Worm (Caenorhabditis elegans) whole organism, early embryonic: Measurements from ENCODE around the gene egl-15.
A peak's percentile ranks its signal among the peaks of the same experiment; 100 is the strongest.

ENCODE experiments used
- B0310.2 ChIP-seq: sonication (generic microtip); optimal IDR thresholded peaks from 2 replicates; lab custom pipeline; 2016; ENCODE audit warnings: mild to moderate bottlenecking, missing genetic modification characterization, missing compliant biosample characterization
- F13C5.2 ChIP-seq: sonication (generic microtip); optimal IDR thresholded peaks from 2 replicates; lab custom pipeline; 2017; ENCODE audit warnings: mild to moderate bottlenecking, missing genetic modification characterization, inconsistent platforms, missing compliant biosample characterization
- aly-1 ChIP-seq: sonication (generic microtip); optimal IDR thresholded peaks from 2 replicates; lab custom pipeline; 2016; ENCODE audit warnings: missing genetic modification characterization, missing compliant biosample characterization
- ama-1 ChIP-seq: fragments of 150-350 bp; optimal IDR thresholded peaks from 2 replicates; lab custom pipeline; 2014
- ceh-36 ChIP-seq: sonication (generic microtip); optimal IDR thresholded peaks from 2 replicates; lab custom pipeline; 2016; ENCODE audit warnings: missing genetic modification characterization, inconsistent platforms, missing compliant biosample characterization
- ets-7 ChIP-seq: sonication (generic microtip); optimal IDR thresholded peaks from 2 replicates; lab custom pipeline; 2016; ENCODE audit warnings: missing genotype, missing genetic modification characterization, missing compliant biosample characterization
- flt-1 ChIP-seq: fragments of 200-800 bp; sonication (Bioruptor generic); IDR thresholded peaks from 2 replicates; pipeline ENCODE4 v1.3.6; 2022; ENCODE audit warnings: missing genetic modification characterization, missing compliant biosample characterization
- hmbx-1 ChIP-seq: sonication (generic microtip); optimal IDR thresholded peaks from 2 replicates; lab custom pipeline; 2016; ENCODE audit warnings: mild to moderate bottlenecking, missing genetic modification characterization, missing compliant biosample characterization
- hnd-1 ChIP-seq: sonication (generic microtip); optimal IDR thresholded peaks from 2 replicates; lab custom pipeline; 2016; ENCODE audit warnings: missing genetic modification characterization, missing compliant biosample characterization
- scrt-1 ChIP-seq: fragments of 200-800 bp; sonication (Bioruptor generic); IDR thresholded peaks from 2 replicates; pipeline ENCODE4 v1.3.6; 2022; ENCODE audit warnings: missing genetic modification characterization, missing compliant biosample characterization
- sea-1 ChIP-seq: fragments of 200-800 bp; sonication (Bioruptor generic); conservative IDR thresholded peaks from 2 replicates; pipeline ENCODE4 v1.3.6; 2022; ENCODE audit warnings: missing genetic modification characterization, missing compliant biosample characterization
- tbx-37 ChIP-seq: fragments of 200-800 bp; sonication (Bioruptor generic); conservative IDR thresholded peaks from 2 replicates; pipeline ENCODE4 v1.3.6; 2022; ENCODE audit warnings: missing genetic modification reagents, missing genetic modification characterization, missing compliant biosample characterization

ce11 chrX:11057028-11057427 lies 40.8 kb downstream of the egl-15 start, which contains the start of gene lpr-3:
- TF ChIP-seq B0310.2 (no peak), aly-1 (tag; lab: Kevin White, UChicago) (no peak), ama-1 (lab: Kevin White, UChicago) (no peak), flt-1 (no peak), tbx-37 (GFP tag; lab: Robert Waterston, UW) (no peak), hnd-1 (tag; lab: Kevin White, UChicago) (no peak), hmbx-1 (tag; lab: Kevin White, UChicago) (no peak), sea-1 (0 out of 2 replicates have a peak, but pooled peaks have one; percentile 21), ets-7 (no peak), F13C5.2 (no peak), scrt-1 (GFP tag; lab: Robert Waterston, UW) (no peak), ceh-36 (tag; lab: Kevin White, UChicago) (no peak)
